Worm (Caenorhabditis elegans) whole organism, L4 larva: Measurements from ENCODE around the gene K10G4.3.

Experiments used
- F10B5.3 ChIP-seq: sonication (generic microtip); optimal IDR thresholded peaks from 2 replicates; lab custom pipeline; 2016; ENCODE audit warnings: mild to moderate bottlenecking, missing genetic modification characterization, missing compliant biosample characterization
- F26F4.8 ChIP-seq: fragments of 200-800 bp; sonication (Bioruptor generic); conservative IDR thresholded peaks from 2 replicates; pipeline ENCODE4 v1.3.6; 2022; ENCODE audit warnings: missing genetic modification characterization, missing compliant biosample characterization
- F44E2.7 ChIP-seq: fragments of 200-800 bp; sonication (Bioruptor generic); IDR thresholded peaks from 2 replicates; pipeline ENCODE4 v2.1.2; 2022; ENCODE audit warnings: missing genetic modification characterization, missing compliant biosample characterization
- F49E8.2 ChIP-seq: sonication (generic microtip); optimal IDR thresholded peaks from 2 replicates; lab custom pipeline; 2016; ENCODE audit warnings: missing compliant biosample characterization, mild to moderate bottlenecking, missing genetic modification characterization, borderline replicate concordance
- R02D3.7 ChIP-seq: fragments of 150-350 bp; sonication (generic microtip); optimal IDR thresholded peaks from 3 replicates; lab custom pipeline; 2014; ENCODE audit warnings: missing biosample characterization, missing genetic modification characterization
- T20F7.1 ChIP-seq: fragments of 200-800 bp; sonication (Bioruptor generic); optimal IDR thresholded peaks from 2 replicates; lab custom pipeline; 2018; ENCODE audit warnings: mild to moderate bottlenecking, missing genetic modification characterization, missing compliant biosample characterization
- Y105C5A.15 ChIP-seq: fragments of 200-800 bp; sonication (Bioruptor generic); IDR thresholded peaks from 2 replicates; pipeline ENCODE4 v1.3.6; 2022; ENCODE audit warnings: missing genetic modification characterization, missing compliant biosample characterization
- ZK546.5 ChIP-seq, 2 experiments: sonication (generic microtip); optimal IDR thresholded peaks; 2 replicates each; lab custom pipeline; 2017; ENCODE audit warnings: missing biosample characterization in 2 of 2, missing genetic modification characterization in 2 of 2
- aha-1 ChIP-seq: fragments of 150-350 bp; peaks from one replicate; lab custom pipeline; 2014; ENCODE audit warnings: missing biosample characterization, missing genetic modification characterization
- ceh-20 ChIP-seq: fragments of 200-800 bp; sonication (Bioruptor generic); IDR thresholded peaks from 2 replicates; pipeline ENCODE4 v1.3.6; 2022; ENCODE audit warnings: missing genetic modification reagents, missing genetic modification characterization, missing compliant biosample characterization
- ceh-28 ChIP-seq: fragments of 150-350 bp; optimal IDR thresholded peaks from 2 replicates; lab custom pipeline; 2014; ENCODE audit warnings: missing biosample characterization, missing genetic modification reagents, missing genetic modification characterization
- ceh-44 ChIP-seq: fragments of 200-800 bp; sonication (Bioruptor generic); IDR thresholded peaks from 2 replicates; pipeline ENCODE4 v1.3.6; 2022; ENCODE audit warnings: missing genetic modification reagents, missing genetic modification characterization, missing compliant biosample characterization
- ces-1 ChIP-seq: fragments of 150-350 bp; sonication (generic microtip); optimal IDR thresholded peaks from 4 replicates; lab custom pipeline; 2014; ENCODE audit warnings: missing biosample characterization, missing genetic modification reagents, missing genetic modification characterization
- daf-16 ChIP-seq, 3 experiments: sonication (generic microtip); optimal IDR thresholded peaks; 2 replicates each; lab custom pipeline; 2016 to 2017; ENCODE audit warnings: missing genetic modification characterization in 3 of 3, missing genetic modification reagents in 3 of 3, mild to moderate bottlenecking in 2 of 3, missing compliant biosample characterization in 2 of 3, missing biosample characterization in 1 of 3, moderate library complexity in 1 of 3
- dmd-9 ChIP-seq: fragments of 200-800 bp; sonication (Bioruptor generic); IDR thresholded peaks from 2 replicates; pipeline ENCODE4 v1.3.6; 2022; ENCODE audit warnings: missing genetic modification reagents, missing genetic modification characterization, missing compliant biosample characterization
- egl-43 ChIP-seq: fragments of 200-800 bp; sonication (Bioruptor generic); IDR thresholded peaks from 2 replicates; pipeline ENCODE4 v1.3.6; 2022; ENCODE audit warnings: missing genetic modification reagents, missing genetic modification characterization, missing compliant biosample characterization
- fos-1 ChIP-seq: fragments of 150-350 bp; optimal IDR thresholded peaks from 2 replicates; lab custom pipeline; 2014; ENCODE audit warnings: missing biosample characterization, missing genetic modification characterization
- jun-1 ChIP-seq: fragments of 150-350 bp; optimal IDR thresholded peaks from 2 replicates; lab custom pipeline; 2014; ENCODE audit warnings: missing biosample characterization, missing genetic modification reagents, missing genetic modification characterization
- lim-7 ChIP-seq: fragments of 200-800 bp; sonication (Bioruptor generic); IDR thresholded peaks from 2 replicates; pipeline ENCODE4 v1.3.6; 2022; ENCODE audit warnings: missing genetic modification characterization, missing compliant biosample characterization
- lin-29 ChIP-seq: fragments of 200-800 bp; sonication (Bioruptor generic); IDR thresholded peaks from 2 replicates; pipeline ENCODE4 v1.3.6; 2022; ENCODE audit warnings: missing genetic modification reagents, missing genetic modification characterization, missing compliant biosample characterization
- lin-39 ChIP-seq: fragments of 150-350 bp; optimal IDR thresholded peaks from 2 replicates; lab custom pipeline; 2014; ENCODE audit warnings: missing biosample characterization, missing genetic modification reagents, missing genetic modification characterization
- lir-3 ChIP-seq: sonication (generic microtip); optimal IDR thresholded peaks from 2 replicates; lab custom pipeline; 2016; ENCODE audit warnings: mild to moderate bottlenecking, missing genetic modification characterization, missing compliant biosample characterization
- mxl-3 ChIP-seq: fragments of 200-800 bp; sonication (Bioruptor generic); optimal IDR thresholded peaks from 2 replicates; lab custom pipeline; 2018; ENCODE audit warnings: mild to moderate bottlenecking, missing genetic modification characterization, missing compliant biosample characterization
- nhr-10 ChIP-seq: fragments of 150-350 bp; optimal IDR thresholded peaks from 2 replicates; lab custom pipeline; 2014; ENCODE audit warnings: missing biosample characterization, missing genetic modification characterization
- nhr-25 ChIP-seq: sonication (generic microtip); optimal IDR thresholded peaks from 2 replicates; lab custom pipeline; 2017; ENCODE audit warnings: missing genetic modification characterization, mild to moderate bottlenecking, missing compliant biosample characterization, antibody characterized with exemption, moderate library complexity, borderline replicate concordance; ENCODE audit not compliant: insufficient read depth
- nhr-28 ChIP-seq: fragments of 150-350 bp; optimal IDR thresholded peaks from 2 replicates; lab custom pipeline; 2014; ENCODE audit warnings: missing biosample characterization, missing genetic modification characterization
- nhr-6 ChIP-seq: fragments of 150-350 bp; optimal IDR thresholded peaks from 2 replicates; lab custom pipeline; 2014; ENCODE audit warnings: missing biosample characterization, missing genetic modification characterization
- nhr-76 ChIP-seq: fragments of 150-350 bp; optimal IDR thresholded peaks from 2 replicates; lab custom pipeline; 2014; ENCODE audit warnings: missing biosample characterization, missing genetic modification characterization
- saeg-2 ChIP-seq: fragments of 200-800 bp; sonication (Bioruptor generic); IDR thresholded peaks from 2 replicates; pipeline ENCODE4 v1.3.6; 2022; ENCODE audit warnings: missing genetic modification reagents, missing genetic modification characterization, missing compliant biosample characterization
- sdz-12 ChIP-seq: fragments of 200-800 bp; sonication (Bioruptor generic); optimal IDR thresholded peaks from 2 replicates; lab custom pipeline; 2018; ENCODE audit warnings: mild to moderate bottlenecking, missing genetic modification characterization, missing compliant biosample characterization
- set-16 ChIP-seq: fragments of 200-800 bp; sonication (Bioruptor generic); IDR thresholded peaks from 2 replicates; pipeline ENCODE4 v1.3.6; 2022; ENCODE audit warnings: missing genetic modification reagents, missing genetic modification characterization, missing compliant biosample characterization
- snpc-1.2 ChIP-seq: fragments of 200-800 bp; sonication (Bioruptor generic); IDR thresholded peaks from 2 replicates; pipeline ENCODE4 v1.3.6; 2022; ENCODE audit warnings: missing genetic modification reagents, missing genetic modification characterization, missing compliant biosample characterization
- snpc-4 ChIP-seq: fragments of 150-350 bp; optimal IDR thresholded peaks from 2 replicates; lab custom pipeline; 2014; ENCODE audit warnings: missing biosample characterization, missing genetic modification characterization
- unc-39 ChIP-seq: sonication (generic microtip); optimal IDR thresholded peaks from 2 replicates; lab custom pipeline; 2017; ENCODE audit warnings: missing biosample characterization, missing genetic modification characterization
- unc-62 ChIP-seq, 3 experiments: fragments of 150-350 bp in 1 of 3; sonication (generic microtip); optimal IDR thresholded peaks in 2 of 3; peaks in 1 of 3; 1 replicate in 1 of 3; 2 replicates in 2 of 3; lab custom pipeline; 2014 to 2017; ENCODE audit warnings: missing biosample characterization in 3 of 3, missing genetic modification characterization in 3 of 3, missing genetic modification reagents in 3 of 3, missing genotype in 1 of 3

K10G4.3 gene

ce11 chrV:17298657-17299056, 33.9 kb upstream of the K10G4.3 start:
- TF ChIP-seq ces-1 (GFP tag; lab: Kevin White, UChicago) (no peak), unc-62 (GFP tag; optimal IDR thresholded peaks at IDR 0.05 in 1 of 2; lab: Kevin White, UChicago) (peak in 1 of 2 experiments; percentile 92), unc-62 (tag; optimal IDR thresholded peaks at IDR 0.05; lab: Kevin White, UChicago) (no peak)
- TF ChIP-seq, all 104 proteins: peak for 1

- TF ChIP-seq jun-1 (tag; lab: Kevin White, UChicago) (no peak), unc-62 (GFP tag; optimal IDR thresholded peaks at IDR 0.05 in 1 of 2; lab: Kevin White, UChicago) (peak in 1 of 2 experiments; percentile 92), unc-62 (tag; optimal IDR thresholded peaks at IDR 0.05; lab: Kevin White, UChicago) (no peak)
Observed at ce11 chrV:17296443-17296842, 31.7 kb upstream of the K10G4.3 start.

- TF ChIP-seq ceh-44 (GFP tag; lab: Robert Waterston, UW): 0 out of 2 replicates have a peak, but pooled peaks have one; percentile 17
- no peak for TF ChIP-seq dmd-9 (GFP tag; lab: Robert Waterston, UW)
- TF ChIP-seq R02D3.7 (tag; lab: Kevin White, UChicago): no peak
- TF ChIP-seq unc-39 (tag; lab: Kevin White, UChicago): no peak
- TF ChIP-seq F44E2.7 (GFP tag; lab: Robert Waterston, UW): no peak
- TF ChIP-seq snpc-4 (tag; lab: Kevin White, UChicago): no peak
- TF ChIP-seq aha-1 (tag; lab: Kevin White, UChicago): peak; percentile 92
- no peak for TF ChIP-seq F26F4.8 (GFP tag; lab: Robert Waterston, UW)
- TF ChIP-seq Y105C5A.15 (GFP tag; lab: Robert Waterston, UW): no peak
- no peak for TF ChIP-seq nhr-6
- TF ChIP-seq nhr-10 (tag; lab: Kevin White, UChicago): no peak
- TF ChIP-seq snpc-1.2 (GFP tag; lab: Robert Waterston, UW): no peak
- TF ChIP-seq lim-7 (GFP tag; lab: Robert Waterston, UW): no peak
- TF ChIP-seq set-16 (GFP tag; lab: Robert Waterston, UW): no peak
- TF ChIP-seq saeg-2: no peak
- TF ChIP-seq T20F7.1 (GFP tag; lab: Kevin White, UChicago): no peak
Observed at ce11 chrV:17292740-17293139, 28.0 kb upstream of the K10G4.3 start.

- TF ChIP-seq nhr-28 (tag; lab: Kevin White, UChicago): no peak
- TF ChIP-seq aha-1 (tag; lab: Kevin White, UChicago): peak; percentile 95
- no peak for TF ChIP-seq lin-29 (GFP tag; lab: Robert Waterston, UW)
- TF ChIP-seq sdz-12: no peak
- TF ChIP-seq nhr-6: no peak
- TF ChIP-seq ceh-20 (GFP tag; lab: Robert Waterston, UW): no peak
- TF ChIP-seq nhr-76 (tag; lab: Kevin White, UChicago): no peak
- TF ChIP-seq ZK546.5 (tag; optimal IDR thresholded peaks at IDR 0.05; lab: Kevin White, UChicago): no peak
Observed at ce11 chrV:17284159-17284558, 19.4 kb upstream of the K10G4.3 start.

- TF ChIP-seq egl-43 (GFP tag; lab: Robert Waterston, UW) (no peak), daf-16 (GFP tag; optimal IDR thresholded peaks at IDR 0.05; lab: Kevin White, UChicago) (no peak), daf-16 (tag; optimal IDR thresholded peaks at IDR 0.05; lab: Kevin White, UChicago) (no peak), F10B5.3 (tag; lab: Kevin White, UChicago) (no peak), snpc-4 (tag; lab: Kevin White, UChicago) (no peak), ZK546.5 (tag; optimal IDR thresholded peaks at IDR 0.05; lab: Kevin White, UChicago) (no peak), ceh-28 (no peak), dmd-9 (GFP tag; lab: Robert Waterston, UW) (no peak), set-16 (GFP tag; lab: Robert Waterston, UW) (no peak), lir-3 (no peak), mxl-3 (GFP tag; lab: Kevin White, UChicago) (no peak), T20F7.1 (GFP tag; lab: Kevin White, UChicago) (no peak), Y105C5A.15 (GFP tag; lab: Robert Waterston, UW) (no peak), fos-1 (no peak), nhr-25 (tag; lab: Kevin White, UChicago) (no peak), F49E8.2 (tag; lab: Kevin White, UChicago) (no peak), lin-39 (tag; lab: Kevin White, UChicago) (no peak)
Observed at ce11 chrV:17273249-17273648, 8.5 kb upstream of the K10G4.3 start, which contains the start of gene K10G4.10. TSS of gene K10G4.10 (plus strand) at chrV:17273549.
